Worm (Caenorhabditis elegans) whole organism, mixed stage, embryonic: Measurements from ENCODE around the gene Y102A5C.40.

Source experiments
- M03D4.4 ChIP-seq: sonication (generic microtip); optimal IDR thresholded peaks from 2 replicates; lab custom pipeline; 2017; ENCODE audit warnings: mild to moderate bottlenecking, missing genetic modification characterization, missing compliant biosample characterization
- lin-13 ChIP-seq: fragments of 150-350 bp; optimal IDR thresholded peaks from 2 replicates; lab custom pipeline; 2014; ENCODE audit warnings: missing biosample characterization, missing genetic modification characterization
- lin-32 ChIP-seq: fragments of 200-800 bp; sonication (Bioruptor generic); optimal IDR thresholded peaks from 2 replicates; lab custom pipeline; 2018; ENCODE audit warnings: mild to moderate bottlenecking, missing genetic modification characterization, missing compliant biosample characterization
- lsy-2 ChIP-seq: fragments of 150-350 bp; optimal IDR thresholded peaks from 2 replicates; lab custom pipeline; 2014; ENCODE audit warnings: missing biosample characterization, missing genetic modification characterization
- mab-5 ChIP-seq: fragments of 150-350 bp; optimal IDR thresholded peaks from 2 replicates; lab custom pipeline; 2014; ENCODE audit warnings: missing biosample characterization, missing genetic modification characterization
- mep-1 ChIP-seq: fragments of 150-350 bp; optimal IDR thresholded peaks from 2 replicates; lab custom pipeline; 2017; ENCODE audit warnings: missing biosample characterization, missing genetic modification reagents, missing genetic modification characterization, inconsistent platforms
- nhr-28 ChIP-seq: fragments of 150-350 bp; optimal IDR thresholded peaks from 2 replicates; lab custom pipeline; 2014; ENCODE audit warnings: missing biosample characterization, missing genetic modification characterization
- sptf-1 ChIP-seq: sonication (generic microtip); optimal IDR thresholded peaks from 2 replicates; lab custom pipeline; 2017; ENCODE audit warnings: mild to moderate bottlenecking, missing genetic modification characterization, moderate library complexity, missing compliant biosample characterization
- unc-62 ChIP-seq: fragments of 150-350 bp; optimal IDR thresholded peaks from 2 replicates; lab custom pipeline; 2014; ENCODE audit warnings: missing biosample characterization, missing genetic modification reagents, missing genetic modification characterization
- ztf-11 ChIP-seq: fragments of 150-350 bp; optimal IDR thresholded peaks from 2 replicates; lab custom pipeline; 2014; ENCODE audit warnings: missing biosample characterization, missing genetic modification characterization

DNA sequence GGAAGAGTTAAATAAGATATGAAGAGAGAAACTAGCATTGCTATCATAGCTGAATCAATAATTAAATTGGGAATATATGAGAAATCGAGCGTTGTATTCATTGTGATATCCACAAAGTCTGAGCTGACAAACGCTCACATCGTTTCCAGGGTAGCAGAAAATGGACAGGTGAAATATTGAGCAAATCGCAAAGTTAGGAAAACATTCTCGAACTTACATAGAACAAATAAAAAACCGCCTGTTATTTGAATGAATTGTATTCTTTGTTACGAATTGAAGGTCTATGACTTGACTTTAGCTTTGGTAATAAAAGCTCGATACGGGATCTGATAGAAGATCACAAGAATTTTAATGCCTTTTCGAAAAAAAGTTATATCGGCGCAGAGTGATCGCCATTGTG, 48.9 kb upstream of the Y102A5C.40 start, which contains the start of gene srz-94:
- TF ChIP-seq nhr-28 (no peak), mab-5 (no peak), lsy-2 (tag; lab: Kevin White, UChicago) (no peak), mep-1 (tag; lab: Kevin White, UChicago) (no peak), ztf-11 (tag; lab: Kevin White, UChicago) (no peak), sptf-1 (tag; lab: Kevin White, UChicago) (no peak), lin-13 (tag; lab: Kevin White, UChicago) (no peak), lin-32 (GFP tag; lab: Kevin White, UChicago) (no peak), M03D4.4 (tag; lab: Kevin White, UChicago) (no peak), unc-62 (no peak)
